Fruit fly (Drosophila melanogaster) whole organism, wandering third instar larva: ENCODE measurements around the gene Lim1.

Experiments used
- CG32264 ChIP-seq: fragments of 200-800 bp; sonication (Bioruptor generic); optimal IDR thresholded peaks from 2 replicates; lab custom pipeline; 2016; ENCODE audit warnings: missing biosample characterization, missing genetic modification characterization
- CrebA ChIP-seq: fragments of 200-800 bp; sonication (Bioruptor generic); optimal IDR thresholded peaks from 2 replicates; lab custom pipeline; 2016; ENCODE audit warnings: missing biosample characterization, mild to moderate bottlenecking, missing genetic modification characterization, borderline replicate concordance
- Dfd ChIP-seq: fragments of >200 bp; optimal IDR thresholded peaks from 2 replicates; lab custom pipeline; 2017; ENCODE audit warnings: missing biosample characterization, missing genetic modification characterization
- Dif ChIP-seq: fragments of 200-275, 200-300 bp; sonication (Bioruptor generic); optimal IDR thresholded peaks from 2 replicates; lab custom pipeline; 2018; ENCODE audit warnings: missing biosample characterization, missing genetic modification characterization; ENCODE audit not compliant: partially characterized antibody
- GATAd ChIP-seq: sonication (Bioruptor generic); optimal IDR thresholded peaks from 2 replicates; lab custom pipeline; 2016; ENCODE audit warnings: missing biosample characterization, missing genetic modification characterization
- HLH106 ChIP-seq: fragments of 200-800 bp; optimal IDR thresholded peaks from 3 replicates; lab custom pipeline; 2019; ENCODE audit warnings: missing biosample characterization, mild to moderate bottlenecking, missing genetic modification characterization, moderate library complexity
- Hnf4 ChIP-seq: fragments of 200-800 bp; sonication (Bioruptor generic); optimal IDR thresholded peaks from 2 replicates; lab custom pipeline; 2016; ENCODE audit warnings: missing biosample characterization, mild to moderate bottlenecking, missing genetic modification characterization
- Hr78 ChIP-seq: fragments of >200 bp; optimal IDR thresholded peaks from 2 replicates; lab custom pipeline; 2017; ENCODE audit warnings: missing biosample characterization, missing genetic modification characterization
- Hr83 ChIP-seq: fragments of 200-300 bp; sonication (Bioruptor generic); optimal IDR thresholded peaks from 2 replicates; lab custom pipeline; 2016; ENCODE audit warnings: missing biosample characterization, mild to moderate bottlenecking, missing genetic modification characterization, moderate library complexity; ENCODE audit not compliant: poor library complexity, severe bottlenecking
- Jra ChIP-seq: sonication (Bioruptor generic); optimal IDR thresholded peaks from 2 replicates; lab custom pipeline; 2016; ENCODE audit warnings: missing biosample characterization, missing genetic modification characterization
- Mio ChIP-seq: sonication (Bioruptor generic); optimal IDR thresholded peaks from 2 replicates; lab custom pipeline; 2016; ENCODE audit warnings: missing biosample characterization, missing genetic modification characterization
- Myc ChIP-seq: fragments of >200 bp; optimal IDR thresholded peaks from 2 replicates; lab custom pipeline; 2017
- Rel ChIP-seq, 2 experiments: fragments of 200-800 bp; sonication (Bioruptor generic) in 1 of 2; optimal IDR thresholded peaks; 2 replicates in 1 of 2; 3 replicates in 1 of 2; lab custom pipeline; 2016 to 2019; ENCODE audit warnings: mild to moderate bottlenecking in 2 of 2, missing biosample characterization in 2 of 2, missing genetic modification characterization in 2 of 2, moderate library complexity in 1 of 2
- Sp1 ChIP-seq: fragments of 200-800 bp; sonication (Bioruptor generic); optimal IDR thresholded peaks from 3 replicates; lab custom pipeline; 2019; ENCODE audit warnings: missing biosample characterization, mild to moderate bottlenecking, missing genetic modification characterization, moderate library complexity
- br ChIP-seq: fragments of 200-800 bp; sonication (Bioruptor generic); optimal IDR thresholded peaks from 2 replicates; lab custom pipeline; 2016; ENCODE audit warnings: missing biosample characterization, missing genetic modification characterization
- brk ChIP-seq: fragments of 200-800 bp; sonication (Bioruptor generic); optimal IDR thresholded peaks from 2 replicates; lab custom pipeline; 2016; ENCODE audit warnings: missing biosample characterization, mild to moderate bottlenecking, missing genetic modification characterization
- dl ChIP-seq, 2 experiments: fragments of 175-275, 200-275 bp in 1 of 2; fragments of 200-275 bp in 1 of 2; sonication (Bioruptor generic); optimal IDR thresholded peaks; lab custom pipeline; 2018; ENCODE audit warnings: mild to moderate bottlenecking in 2 of 2, missing biosample characterization in 2 of 2, missing genetic modification characterization in 2 of 2, moderate library complexity in 2 of 2; ENCODE audit not compliant: partially characterized antibody in 2 of 2, insufficient read depth in 1 of 2
- dmrt93B ChIP-seq: fragments of 200-800 bp; sonication (Bioruptor generic); optimal IDR thresholded peaks from 2 replicates; lab custom pipeline; 2018; ENCODE audit warnings: missing biosample characterization, mild to moderate bottlenecking, missing genetic modification characterization
- foxo ChIP-seq, 2 experiments: fragments of 200-800 bp; sonication (Bioruptor generic); optimal IDR thresholded peaks; 2 replicates in 1 of 2; 3 replicates in 1 of 2; lab custom pipeline; 2016 to 2017; ENCODE audit warnings: missing biosample characterization in 2 of 2, missing genetic modification characterization in 2 of 2
- fru ChIP-seq: fragments of 200-800 bp; sonication (Bioruptor generic); optimal IDR thresholded peaks from 3 replicates; lab custom pipeline; 2016; ENCODE audit warnings: missing biosample characterization, mild to moderate bottlenecking, missing genetic modification characterization
- jim ChIP-seq: fragments of 175-275, 200-325 bp; sonication (Bioruptor generic); optimal IDR thresholded peaks from 2 replicates; lab custom pipeline; 2016; ENCODE audit warnings: missing biosample characterization, mild to moderate bottlenecking, missing genetic modification characterization
- lola ChIP-seq: fragments of >200 bp; optimal IDR thresholded peaks from 2 replicates; lab custom pipeline; 2017; ENCODE audit warnings: missing biosample characterization, missing genetic modification characterization
- pan ChIP-seq: fragments of >200 bp; optimal IDR thresholded peaks from 2 replicates; lab custom pipeline; 2017
- psq ChIP-seq: fragments of 200-800 bp; sonication (Bioruptor generic); optimal IDR thresholded peaks from 3 replicates; lab custom pipeline; 2017; ENCODE audit warnings: missing biosample characterization, mild to moderate bottlenecking, missing genetic modification characterization, moderate library complexity
- rgr ChIP-seq: fragments of 200-800 bp; sonication (Bioruptor generic); optimal IDR thresholded peaks from 3 replicates; lab custom pipeline; 2016; ENCODE audit warnings: missing biosample characterization, mild to moderate bottlenecking, missing genetic modification characterization
- sage ChIP-seq: fragments of 200-800 bp; sonication (Bioruptor generic); optimal IDR thresholded peaks from 2 replicates; lab custom pipeline; 2016; ENCODE audit warnings: missing biosample characterization, mild to moderate bottlenecking, missing genetic modification characterization
- sv ChIP-seq: fragments of 200-800 bp; sonication (Bioruptor generic); optimal IDR thresholded peaks from 3 replicates; lab custom pipeline; 2016; ENCODE audit warnings: missing biosample characterization, missing genetic modification characterization
- tai ChIP-seq: sonication (Bioruptor generic); optimal IDR thresholded peaks from 2 replicates; lab custom pipeline; 2016; ENCODE audit warnings: missing biosample characterization, missing genetic modification characterization
- usp ChIP-seq: fragments of >200 bp; optimal IDR thresholded peaks from 2 replicates; lab custom pipeline; 2017; ENCODE audit warnings: missing biosample characterization, missing genetic modification characterization
- woc ChIP-seq: sonication (Bioruptor generic); optimal IDR thresholded peaks from 2 replicates; lab custom pipeline; 2016; ENCODE audit warnings: missing biosample characterization, mild to moderate bottlenecking, missing genetic modification characterization

Gene Lim1

DNA sequence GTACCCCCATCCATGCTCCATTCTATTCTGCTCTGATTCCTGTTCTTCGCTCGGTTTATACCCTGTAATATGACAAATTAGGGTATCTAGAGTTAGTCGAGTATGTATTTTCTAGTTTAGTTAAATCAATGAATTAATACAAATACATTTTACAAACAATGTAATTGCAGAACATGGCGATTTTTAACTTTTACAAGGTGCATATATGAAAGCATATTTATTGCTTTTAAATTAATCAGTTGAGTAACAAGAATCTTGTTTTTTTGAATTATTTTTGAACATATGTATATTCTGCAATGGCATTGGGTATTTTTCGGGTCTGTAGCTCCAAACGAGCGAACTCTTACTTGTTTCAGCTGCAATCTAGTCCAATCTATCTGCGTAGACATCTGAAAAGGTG is 58.0 kb downstream of the Lim1 start:
- TF ChIP-seq Sp1 (GFP tag; lab: Kevin White, UChicago): no peak
- no peak for TF ChIP-seq usp (GFP tag; lab: Kevin White, UChicago)
- no peak for TF ChIP-seq Myc (lab: Kevin White, UChicago)
- TF ChIP-seq sv: no peak
- no peak for TF ChIP-seq Mio (GFP tag; lab: Kevin White, UChicago)
- TF ChIP-seq lola: no peak
- TF ChIP-seq br (GFP tag; lab: Kevin White, UChicago): no peak
- no peak for TF ChIP-seq Jra
- no peak for TF ChIP-seq dmrt93B

DNA sequence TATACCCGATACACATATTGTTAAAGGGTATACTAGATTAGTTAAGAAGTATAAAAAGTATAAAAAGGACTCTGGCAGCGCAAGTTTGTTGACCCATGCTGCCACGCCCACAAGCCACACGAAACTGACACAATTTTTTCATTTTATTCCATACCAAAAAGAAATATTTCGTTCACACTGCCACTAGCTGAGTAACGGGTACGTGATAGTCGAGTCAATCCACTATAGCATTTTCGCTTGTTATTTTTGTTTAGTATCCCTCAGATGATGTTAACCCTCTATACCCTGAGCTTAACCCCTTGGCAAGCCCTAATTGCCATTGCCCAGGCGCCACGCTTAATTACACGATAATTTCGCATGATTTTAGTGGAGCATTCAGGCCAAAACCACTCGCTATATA is 58.7 kb downstream of the Lim1 start:
- TF ChIP-seq foxo (GFP tag; optimal IDR thresholded peaks at IDR 0.05; lab: Kevin White, UChicago): no peak
- no peak for TF ChIP-seq Hnf4 (GFP tag; lab: Kevin White, UChicago)
- TF ChIP-seq Rel (GFP tag; optimal IDR thresholded peaks at IDR 0.05; lab: Kevin White, UChicago): no peak
- no peak for TF ChIP-seq Rel (tag; optimal IDR thresholded peaks at IDR 0.05; lab: Kevin White, UChicago)
- no peak for TF ChIP-seq sage (GFP tag; lab: Kevin White, UChicago)
- TF ChIP-seq dl (GFP tag; optimal IDR thresholded peaks at IDR 0.05; lab: Kevin White, UChicago; ENCODE audit: insufficient read depth in 1 of 2, partially characterized antibody in 2 of 2): no peak
- no peak for TF ChIP-seq Myc (lab: Kevin White, UChicago)

DNA sequence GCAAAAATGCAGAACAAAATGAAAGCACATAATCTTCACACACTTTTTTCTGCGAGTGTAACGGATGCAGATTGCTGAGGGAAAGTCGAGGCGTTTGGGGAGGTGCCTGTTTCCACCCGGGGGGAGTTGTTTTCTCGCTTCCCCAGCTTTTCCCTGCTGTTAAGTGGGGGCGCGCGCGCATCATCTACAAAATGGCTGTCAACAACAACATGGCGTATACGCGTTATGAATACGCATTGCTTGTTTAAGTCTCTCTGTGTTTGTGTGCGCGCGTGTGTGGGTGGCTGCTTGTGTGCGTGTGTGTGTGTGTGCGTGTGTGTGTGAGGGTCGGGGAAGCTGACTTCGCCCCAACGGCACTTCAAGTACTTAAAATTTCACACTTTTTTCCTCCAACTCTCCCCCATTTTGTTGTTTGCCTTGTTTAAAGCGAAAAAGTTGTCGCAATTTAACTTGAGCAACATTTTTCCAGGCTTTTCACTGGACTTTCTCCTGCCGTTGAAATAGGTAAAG is 62.1 kb downstream of the Lim1 start:
- TF ChIP-seq CrebA (GFP tag; lab: Kevin White, UChicago): no peak
- TF ChIP-seq Dfd: peak; percentile 71
- TF ChIP-seq, all 38 proteins: peak for 1

- TF ChIP-seq Jra (no peak), rgr (no peak), Hr78 (GFP tag; lab: Kevin White, UChicago) (no peak), Mio (GFP tag; lab: Kevin White, UChicago) (no peak), jim (GFP tag; lab: Kevin White, UChicago) (no peak), dl (GFP tag; optimal IDR thresholded peaks at IDR 0.05; lab: Kevin White, UChicago; ENCODE audit: insufficient read depth in 1 of 2, partially characterized antibody in 2 of 2) (no peak), Rel (GFP tag; optimal IDR thresholded peaks at IDR 0.05; lab: Kevin White, UChicago) (no peak), Rel (tag; optimal IDR thresholded peaks at IDR 0.05; lab: Kevin White, UChicago) (no peak), foxo (GFP tag; optimal IDR thresholded peaks at IDR 0.05; lab: Kevin White, UChicago) (no peak), pan (lab: Kevin White, UChicago) (no peak), sv (no peak), CrebA (GFP tag; lab: Kevin White, UChicago) (no peak), Myc (lab: Kevin White, UChicago) (no peak), usp (GFP tag; lab: Kevin White, UChicago) (no peak), sage (GFP tag; lab: Kevin White, UChicago) (no peak)
These were observed 73.2 kb downstream of the Lim1 start for dm6 chrX:8732379-8732778.

DNA sequence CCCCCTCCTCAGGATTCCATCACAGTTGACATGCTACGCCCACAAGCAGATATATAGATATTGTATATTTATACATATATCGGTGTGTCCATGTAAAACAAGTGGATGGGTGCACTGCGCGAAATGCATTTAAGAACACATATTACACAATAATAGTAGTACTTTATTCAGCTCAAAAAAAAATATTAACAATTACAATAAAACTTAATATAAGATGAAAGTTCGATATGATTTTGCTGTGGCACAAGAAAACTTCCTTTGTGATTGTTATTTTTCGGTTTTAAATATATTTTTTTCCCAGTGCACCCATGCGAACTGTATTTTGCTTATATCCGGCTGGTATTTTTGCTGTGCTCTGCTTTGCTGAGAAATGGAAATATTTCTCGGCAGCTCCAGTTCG is 74.1 kb downstream of the Lim1 start:
- no peak for TF ChIP-seq Myc (lab: Kevin White, UChicago)
- no peak for TF ChIP-seq pan (lab: Kevin White, UChicago)
- no peak for TF ChIP-seq Hr83
- TF ChIP-seq br (GFP tag; lab: Kevin White, UChicago): no peak
- TF ChIP-seq sage (GFP tag; lab: Kevin White, UChicago): no peak
- TF ChIP-seq fru (GFP tag; lab: Kevin White, UChicago): no peak
- no peak for TF ChIP-seq woc (GFP tag; lab: Kevin White, UChicago)
- no peak for TF ChIP-seq Dif (GFP tag; lab: Kevin White, UChicago)
- no peak for TF ChIP-seq foxo (GFP tag; optimal IDR thresholded peaks at IDR 0.05; lab: Kevin White, UChicago)
- TF ChIP-seq Jra: no peak
- TF ChIP-seq GATAd (GFP tag; lab: Kevin White, UChicago): no peak
- TF ChIP-seq tai: no peak
- TF ChIP-seq psq (GFP tag; lab: Kevin White, UChicago): no peak
- TF ChIP-seq CrebA (GFP tag; lab: Kevin White, UChicago): no peak
- no peak for TF ChIP-seq HLH106 (tag; lab: Kevin White, UChicago)
- TF ChIP-seq CG32264 (GFP tag; lab: Kevin White, UChicago): no peak
- TF ChIP-seq rgr: no peak
- TF ChIP-seq brk (GFP tag; lab: Kevin White, UChicago): no peak
- TF ChIP-seq sv: no peak
- no peak for TF ChIP-seq dmrt93B
- TF ChIP-seq, all 38 proteins: peak for 0
